Fruit fly (Drosophila melanogaster): ENCODE results near the gene CG3062.

dm6 chrX:4679813-4680381 is 35.2 kb upstream of the CG3062 start:
- TF ChIP-seq psq (optimal IDR thresholded peaks at IDR 0.05) (no peak), pan (optimal IDR thresholded peaks at IDR 0.05) (no peak), usp (GFP tag; optimal IDR thresholded peaks at IDR 0.05) (no peak)

All from whole organism.